Fruit fly (Drosophila melanogaster) whole organism: ENCODE results near the gene Rab27.
A peak's percentile ranks its signal among the peaks of the same experiment; 100 is the strongest.

Experiments used
- CG8478 ChIP-seq: fragments of >200 bp; optimal IDR thresholded peaks from 2 replicates; lab custom pipeline; 2018; ENCODE audit warnings: inconsistent platforms
- Dll ChIP-seq: fragments of >200 bp; optimal IDR thresholded peaks from 2 replicates; lab custom pipeline; 2017
- EcR ChIP-seq, 2 experiments: fragments of >200 bp; optimal IDR thresholded peaks; 2 replicates each; lab custom pipeline; 2017; ENCODE audit warnings: missing biosample characterization in 2 of 2, missing genetic modification characterization in 2 of 2, missing genetic modification reagents in 2 of 2
- pan ChIP-seq: fragments of >200 bp; optimal IDR thresholded peaks from 2 replicates; lab custom pipeline; 2017
- psq ChIP-seq: fragments of >200 bp; optimal IDR thresholded peaks from 2 replicates; lab custom pipeline; 2017
- usp ChIP-seq: fragments of >200 bp; optimal IDR thresholded peaks from 2 replicates; lab custom pipeline; 2017; ENCODE audit warnings: missing biosample characterization, missing genetic modification characterization, mixed read lengths

Rab27 gene

DNA sequence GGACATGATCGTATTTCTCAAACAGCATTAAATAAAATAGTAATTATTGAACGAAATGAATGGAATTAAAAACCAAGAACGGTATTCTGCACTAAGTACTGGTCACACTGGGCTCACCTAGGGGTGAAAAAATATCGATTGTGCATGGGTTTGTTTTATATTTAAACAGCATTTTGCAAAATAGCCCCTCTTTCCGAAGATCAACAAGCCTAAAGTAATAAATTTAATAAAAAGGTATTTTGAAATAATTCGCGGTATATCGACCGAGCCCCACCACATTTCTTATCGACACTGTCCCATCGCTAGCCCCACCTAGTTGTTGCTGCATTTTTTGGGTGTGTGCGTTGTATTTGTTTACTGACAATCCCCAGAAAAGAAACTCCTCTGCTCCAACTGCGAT lies 6.2 kb downstream of the Rab27 start, which contains the start of gene pck:
Gene pck, plus strand, starts transcription at position 105 of the 400 bp plus-strand sequence.
- TF ChIP-seq usp (GFP tag; lab: Kevin White, UChicago) = no peak
- no peak for TF ChIP-seq psq (lab: Kevin White, UChicago)
- no peak for TF ChIP-seq CG8478
- no peak for TF ChIP-seq Dll
- TF ChIP-seq EcR (GFP tag; optimal IDR thresholded peaks at IDR 0.05; lab: Kevin White, UChicago) = no peak
- TF ChIP-seq pan = no peak

DNA sequence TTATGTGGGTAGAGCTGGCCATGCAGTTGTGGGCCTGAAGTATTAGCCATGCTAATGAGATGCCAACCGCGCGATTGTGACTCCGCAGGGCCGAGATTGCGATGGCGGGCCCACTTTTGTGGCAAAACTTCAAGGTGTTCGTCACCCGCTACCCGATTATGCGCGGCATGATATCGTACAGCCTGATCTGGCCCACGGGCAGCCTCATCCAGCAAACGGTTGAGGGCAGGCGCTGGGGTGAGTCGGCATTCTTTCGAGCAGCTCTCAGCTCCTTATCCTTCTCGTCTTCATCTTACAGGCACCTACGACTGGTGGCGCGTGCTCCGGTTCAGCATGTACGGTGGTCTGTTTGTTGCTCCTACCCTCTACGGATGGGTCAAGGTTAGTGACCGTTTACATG lies 7.1 kb downstream of the Rab27 start, which contains the start of gene CG32808:
Gene CG32808, minus strand, starts transcription at position 101 of the 400 bp plus-strand sequence.
- no peak for TF ChIP-seq CG8478
- no peak for TF ChIP-seq EcR (GFP tag; optimal IDR thresholded peaks at IDR 0.05; lab: Kevin White, UChicago)
- no peak for TF ChIP-seq pan
- TF ChIP-seq usp (GFP tag; lab: Kevin White, UChicago) = no peak
- no peak for TF ChIP-seq Dll
- TF ChIP-seq psq (lab: Kevin White, UChicago) = no peak

DNA sequence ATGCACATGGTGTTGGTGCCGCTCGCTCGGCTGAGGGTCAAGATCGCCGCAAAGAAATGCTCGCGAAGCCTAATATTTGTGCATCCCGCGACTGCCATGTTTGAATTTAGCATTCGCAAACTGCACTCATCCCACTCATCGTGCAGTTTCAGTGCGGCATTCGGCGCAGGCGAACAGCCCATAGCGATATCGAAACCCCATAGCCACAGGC lies 9.5 kb downstream of the Rab27 start, which contains the start of gene CG14778:
Gene CG14778, plus strand, starts transcription at position 112 of the 211 bp plus-strand sequence.
- TF ChIP-seq pan (no peak), CG8478 (no peak), EcR (GFP tag; optimal IDR thresholded peaks at IDR 0.05; lab: Kevin White, UChicago) (no peak), usp (GFP tag; lab: Kevin White, UChicago) (no peak), Dll (no peak), psq (lab: Kevin White, UChicago) (no peak)

DNA sequence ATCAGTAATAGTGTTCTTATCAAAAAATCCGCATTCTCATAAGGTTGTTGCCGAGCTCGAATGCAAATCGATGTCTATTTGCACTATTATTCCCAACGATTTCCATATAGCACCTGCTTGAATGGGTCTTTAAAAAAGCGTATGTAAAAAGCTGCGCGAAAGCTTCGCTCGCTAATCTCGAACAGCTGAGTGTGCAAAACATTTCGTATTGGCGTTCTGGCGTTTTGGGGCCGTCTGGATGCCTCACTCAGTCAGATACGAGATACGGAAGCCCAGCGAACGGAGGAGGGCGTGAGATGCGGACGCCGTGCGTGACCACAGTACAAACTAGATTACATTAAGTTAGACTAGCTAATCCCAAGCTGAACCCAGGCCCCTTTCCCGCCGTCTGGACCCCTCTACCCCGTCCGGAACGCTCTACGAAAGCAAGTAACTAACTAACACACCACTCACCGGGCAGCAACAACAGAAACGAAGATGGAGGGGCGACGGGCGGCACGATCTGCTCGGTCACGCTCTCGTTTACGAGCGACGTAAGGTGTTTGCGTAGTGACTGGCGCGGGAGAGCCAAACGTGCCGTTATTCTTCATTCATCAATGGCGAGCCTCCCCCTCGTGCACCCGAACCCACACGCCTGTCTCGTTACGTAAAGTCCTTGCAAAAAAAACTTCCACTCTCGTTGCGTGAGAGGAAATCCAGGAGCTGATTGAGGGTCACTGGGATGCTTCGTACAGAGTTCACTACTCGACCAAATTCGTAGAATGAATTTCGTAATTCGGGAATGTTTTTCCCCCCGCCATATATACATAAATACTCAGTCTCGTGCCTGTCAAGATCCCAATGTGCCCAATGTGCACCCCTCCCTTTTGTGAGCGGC lies 10.0 kb downstream of the Rab27 start:
- no peak for TF ChIP-seq pan
- no peak for TF ChIP-seq psq (lab: Kevin White, UChicago)
- TF ChIP-seq CG8478 = no peak
- peak; percentile 53 for TF ChIP-seq Dll
- no peak for TF ChIP-seq usp (GFP tag; lab: Kevin White, UChicago)

DNA sequence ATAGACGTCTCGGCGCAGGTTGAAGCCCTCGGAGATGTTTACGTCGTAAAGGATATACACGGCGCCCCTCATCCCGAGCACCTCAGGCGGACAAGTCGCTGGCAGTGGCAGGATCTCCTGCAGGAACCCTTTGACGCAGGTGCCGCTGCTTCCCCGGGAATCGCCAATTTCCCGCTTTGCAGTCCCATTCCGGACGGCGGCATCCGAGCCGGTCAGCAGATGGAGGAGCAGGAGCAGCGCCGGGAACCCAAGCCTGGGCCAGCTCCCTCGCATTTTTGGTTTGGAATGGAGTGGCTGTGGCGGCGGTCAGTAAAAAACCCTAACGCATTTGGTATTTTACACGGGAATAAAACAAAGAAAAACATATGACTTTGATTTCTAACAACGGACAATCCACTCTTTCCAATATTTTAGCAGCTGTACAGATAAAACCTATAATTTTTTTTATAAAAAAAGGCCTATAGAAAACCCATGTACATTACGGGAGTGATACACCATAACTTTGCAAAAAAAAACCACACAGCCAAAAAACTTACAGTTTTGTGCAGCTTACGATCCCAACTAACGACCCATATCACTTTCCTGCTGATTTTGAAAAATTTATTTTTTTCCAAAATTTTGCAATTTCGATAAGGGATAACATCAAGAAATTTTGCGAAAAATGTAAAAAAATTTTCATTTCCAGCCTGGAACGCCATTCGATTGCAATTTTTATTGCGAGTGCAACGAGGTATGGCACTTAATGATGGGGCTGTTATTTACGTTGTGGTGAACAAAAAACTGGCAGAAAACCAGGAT lies 10.9 kb downstream of the Rab27 start, which contains the start of the genes O-fut2 and CG14777:
Gene O-fut2, minus strand, starts transcription at position 290 of the 798 bp plus-strand sequence.
Gene CG14777, plus strand, starts transcription at position 428 of the 798 bp plus-strand sequence.
- TF ChIP-seq EcR (GFP tag; optimal IDR thresholded peaks at IDR 0.05; lab: Kevin White, UChicago) (no peak), CG8478 (no peak), Dll (no peak), pan (no peak), psq (lab: Kevin White, UChicago) (no peak), usp (GFP tag; lab: Kevin White, UChicago) (no peak)

DNA sequence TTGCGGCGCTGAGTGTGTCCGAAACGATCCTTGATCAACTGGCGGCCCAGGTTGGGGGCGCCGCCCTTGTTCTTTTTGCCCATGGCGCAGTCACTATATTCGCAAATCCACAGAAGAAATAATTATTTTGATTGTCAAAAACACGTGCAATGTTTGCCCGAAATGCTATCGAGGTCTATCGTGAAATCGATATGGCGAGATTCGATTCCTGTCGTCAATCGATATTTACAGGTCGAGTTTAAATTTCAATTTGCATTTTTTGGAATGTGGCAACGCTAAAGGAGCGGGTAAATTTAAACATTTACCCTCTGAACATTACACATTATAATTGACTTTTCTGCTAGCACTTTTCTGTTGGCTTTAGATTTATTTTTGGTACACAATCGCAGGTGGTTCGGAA lies 12.7 kb downstream of the Rab27 start, which contains the start of gene Ns3:
Gene Ns3, minus strand, starts transcription at position 188 of the 400 bp plus-strand sequence.
- TF ChIP-seq Dll = no peak
- no peak for TF ChIP-seq CG8478
- no peak for TF ChIP-seq EcR (GFP tag; optimal IDR thresholded peaks at IDR 0.05; lab: Kevin White, UChicago)
- TF ChIP-seq psq (lab: Kevin White, UChicago) = no peak
- TF ChIP-seq usp (GFP tag; lab: Kevin White, UChicago) = no peak
- TF ChIP-seq pan = no peak

DNA sequence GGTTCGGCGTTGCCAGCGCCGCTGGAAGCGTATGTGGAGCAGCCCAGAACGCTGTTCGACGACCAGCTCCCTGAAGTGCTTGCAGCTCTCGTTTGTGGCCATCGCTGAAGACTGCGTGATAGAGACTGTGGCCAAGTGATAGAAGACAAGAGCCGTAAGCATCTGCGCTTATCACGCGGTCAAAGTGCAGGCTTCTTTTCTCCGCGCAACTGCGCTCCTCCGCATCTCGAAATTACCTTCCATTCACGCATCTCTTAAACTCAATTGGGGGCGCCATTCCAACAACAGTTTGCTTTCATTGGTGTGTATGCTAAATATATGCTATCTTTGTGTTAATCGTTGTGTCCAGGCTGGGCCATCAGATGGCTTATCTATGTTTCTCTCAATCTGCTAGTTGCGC lies 15.2 kb downstream of the Rab27 start, which contains the start of gene CG14787:
Gene CG14787, minus strand, starts transcription at position 133 of the 400 bp plus-strand sequence.
- TF ChIP-seq psq (lab: Kevin White, UChicago) (no peak), usp (GFP tag; lab: Kevin White, UChicago) (no peak), pan (no peak), EcR (GFP tag; optimal IDR thresholded peaks at IDR 0.05; lab: Kevin White, UChicago) (no peak), CG8478 (no peak), Dll (no peak)

DNA sequence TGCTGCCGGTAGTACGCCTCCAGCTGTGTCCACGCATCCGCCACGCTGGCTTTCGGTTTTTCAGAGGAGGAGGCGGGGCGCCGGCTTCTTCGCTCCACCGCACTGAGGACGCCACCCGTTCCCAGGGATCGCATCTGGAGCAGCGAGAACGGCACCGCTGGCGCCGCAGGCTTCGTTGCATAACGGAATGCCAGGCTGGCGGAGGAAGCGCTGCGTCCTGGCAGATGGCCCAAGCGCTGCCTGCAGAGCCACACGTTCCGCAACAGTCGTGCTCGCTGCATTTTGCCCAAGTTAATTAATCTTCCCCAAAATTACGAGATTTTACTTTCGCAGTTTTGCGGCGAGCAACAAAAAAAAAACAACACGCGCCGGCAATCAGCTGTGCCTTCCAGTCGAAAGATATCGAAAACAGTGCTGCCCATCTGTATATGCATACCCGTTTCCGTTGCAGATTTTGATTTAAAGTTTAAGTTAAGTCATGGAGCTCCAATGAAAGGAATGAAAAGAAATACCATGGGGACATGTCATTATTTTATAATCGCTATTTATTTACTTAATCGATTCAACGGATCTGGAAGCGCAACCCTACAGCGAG lies 16.4 kb downstream of the Rab27 start, which contains the start of gene Lrpprc2:
Gene Lrpprc2, minus strand, starts transcription at position 340 of the 595 bp plus-strand sequence.
- TF ChIP-seq psq (lab: Kevin White, UChicago) (no peak), Dll (no peak), usp (GFP tag; lab: Kevin White, UChicago) (no peak), EcR (GFP tag; optimal IDR thresholded peaks at IDR 0.05; lab: Kevin White, UChicago) (no peak), pan (no peak), CG8478 (no peak)

DNA sequence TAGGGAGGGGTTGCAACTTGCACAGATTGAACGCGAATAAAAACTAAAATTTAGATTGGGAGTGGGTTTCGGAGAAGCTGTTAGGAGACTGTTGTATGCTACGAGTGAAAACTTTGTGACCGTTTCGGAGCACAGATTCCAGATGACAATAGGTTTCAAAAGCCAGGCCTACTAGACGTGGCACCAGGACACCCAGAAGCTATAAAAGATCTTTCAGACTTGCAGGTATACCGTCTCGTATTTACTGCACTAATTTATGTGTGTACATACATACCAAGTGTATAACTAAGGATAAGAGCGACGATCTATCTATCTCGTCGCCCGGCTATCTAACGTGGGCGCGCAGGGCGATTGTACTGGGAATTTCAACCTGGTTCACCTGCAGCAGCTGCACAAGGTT lies 19.8 kb downstream of the Rab27 start, which contains the start of gene CG14785:
Gene CG14785, minus strand, starts transcription at position 101 of the 400 bp plus-strand sequence.
- TF ChIP-seq psq (lab: Kevin White, UChicago) (no peak), usp (GFP tag; lab: Kevin White, UChicago) (no peak), CG8478 (no peak), pan (no peak), Dll (no peak), EcR (GFP tag; optimal IDR thresholded peaks at IDR 0.05; lab: Kevin White, UChicago) (no peak)

DNA sequence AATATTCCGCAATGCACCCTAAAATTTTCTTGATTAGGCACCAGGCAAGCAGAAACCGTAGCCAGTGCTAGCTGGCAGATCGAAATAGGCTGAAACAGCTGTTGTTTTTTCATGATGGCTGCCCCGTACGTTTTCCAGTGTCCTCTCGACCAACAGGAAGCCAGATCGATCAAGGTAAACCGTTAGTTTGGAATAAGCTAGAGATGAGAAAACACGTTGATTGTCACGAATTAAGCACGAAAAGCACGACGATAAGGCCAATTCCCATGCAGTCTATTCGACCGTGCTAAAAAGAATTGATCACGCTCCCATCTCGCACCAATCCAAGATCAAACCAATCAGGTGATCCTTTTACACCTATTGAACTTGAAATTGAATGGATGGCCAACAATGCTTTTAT lies 21.9 kb downstream of the Rab27 start:
- no peak for TF ChIP-seq psq (lab: Kevin White, UChicago)
- no peak for TF ChIP-seq EcR (GFP tag; optimal IDR thresholded peaks at IDR 0.05; lab: Kevin White, UChicago)
- TF ChIP-seq Dll = no peak
- no peak for TF ChIP-seq pan
- no peak for TF ChIP-seq usp (GFP tag; lab: Kevin White, UChicago)
- no peak for TF ChIP-seq CG8478

DNA sequence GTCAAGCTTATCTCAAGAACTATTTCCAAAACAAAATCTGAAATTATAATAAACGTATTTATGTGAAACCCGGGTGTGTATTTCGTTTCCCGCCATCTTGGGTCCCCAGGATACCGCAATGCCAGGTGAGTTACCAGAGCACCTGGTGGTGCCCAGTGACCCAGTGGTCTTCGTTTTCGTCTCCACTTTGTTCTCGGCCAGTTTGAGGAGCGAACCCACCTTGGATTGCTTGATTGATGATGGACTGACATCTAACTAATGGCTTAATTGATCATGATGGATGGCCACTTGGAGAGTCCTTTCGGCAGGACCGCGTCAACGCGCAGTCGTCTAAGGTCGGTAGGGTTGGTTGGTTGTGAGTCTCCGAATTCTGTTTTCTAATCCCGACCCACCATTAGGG lies 24.6 kb downstream of the Rab27 start, which contains the start of gene Gr2a:
Gene Gr2a, plus strand, starts transcription at position 301 of the 400 bp plus-strand sequence.
- no peak for TF ChIP-seq psq (lab: Kevin White, UChicago)
- no peak for TF ChIP-seq EcR (GFP tag; optimal IDR thresholded peaks at IDR 0.05; lab: Kevin White, UChicago)
- no peak for TF ChIP-seq usp (GFP tag; lab: Kevin White, UChicago)
- no peak for TF ChIP-seq Dll
- TF ChIP-seq CG8478 = no peak
- TF ChIP-seq pan = no peak
